Fruit fly (Drosophila melanogaster): ENCODE data around the gene Svip.
A peak's percentile ranks its signal among the peaks of the same experiment; 100 is the strongest.

The Svip gene

dm6 chr3L:9383345-9384075, 24.7 kb downstream of the Svip start, which contains the start of gene Hsp27 (continued):
- peak; percentile 98 for TF ChIP-seq Hr3 (GFP tag; optimal IDR thresholded peaks at IDR 0.05)
- TF ChIP-seq CG16815 (GFP tag; optimal IDR thresholded peaks at IDR 0.05), result peak; percentile 97
- peak; percentile 97 for TF ChIP-seq salm (tag; optimal IDR thresholded peaks at IDR 0.05)
- TF ChIP-seq hb (GFP tag; IDR thresholded peaks at IDR 0.05; ENCODE audit: partially characterized antibody), result no peak
- peak in 1 of 3 experiments; percentile 94 for TF ChIP-seq Stat92E (GFP tag; optimal IDR thresholded peaks at IDR 0.05)
- TF ChIP-seq CG7745 (tag; optimal IDR thresholded peaks at IDR 0.05), result peak; percentile 70
- TF ChIP-seq Ssrp (tag; optimal IDR thresholded peaks at IDR 0.05), result peak; percentile 98
- peak; percentile 96 for TF ChIP-seq zfh2 (GFP tag; optimal IDR thresholded peaks at IDR 0.05)
- TF ChIP-seq dysf (GFP tag; IDR thresholded peaks at IDR 0.05), result peak; percentile 99
- TF ChIP-seq z (GFP tag; IDR thresholded peaks at IDR 0.05), result peak; percentile 78; the same call in 2 of the 3 replicates
- TF ChIP-seq fru (optimal IDR thresholded peaks at IDR 0.05), result no peak
- TF ChIP-seq CG8478 (optimal IDR thresholded peaks at IDR 0.05), result peak; percentile 27
- peak; percentile 92 for TF ChIP-seq CG12104 (GFP tag; optimal IDR thresholded peaks at IDR 0.05)
- peak; percentile 93 for TF ChIP-seq Dip3 (GFP tag; optimal IDR thresholded peaks at IDR 0.05)
- TF ChIP-seq inv (GFP tag; IDR thresholded peaks at IDR 0.05; ENCODE audit: partially characterized antibody), result no peak
- TF ChIP-seq gcm (GFP tag; optimal IDR thresholded peaks at IDR 0.05), result peak; percentile 97
- peak; percentile 99 for TF ChIP-seq ems (GFP tag; optimal IDR thresholded peaks at IDR 0.05)
- TF ChIP-seq pzg (GFP tag; optimal IDR thresholded peaks at IDR 0.05), result peak; percentile 25
- TF ChIP-seq Ptx1 (GFP tag; IDR thresholded peaks at IDR 0.05), result peak; percentile 99
- TF ChIP-seq gt (GFP tag; IDR thresholded peaks at IDR 0.05), result peak; percentile 97
- no peak for TF ChIP-seq sc (optimal IDR thresholded peaks at IDR 0.05)
- TF ChIP-seq sc (GFP tag; optimal IDR thresholded peaks at IDR 0.05), result peak; percentile 98
- TF ChIP-seq run (tag; optimal IDR thresholded peaks at IDR 0.05), result peak; percentile 95
- peak; percentile 98 for TF ChIP-seq CG2678 (tag; optimal IDR thresholded peaks at IDR 0.05)
- peak in 1 of 2 experiments; percentile 27 for TF ChIP-seq insv (GFP tag; optimal IDR thresholded peaks at IDR 0.05)
- TF ChIP-seq CG18262 (tag; optimal IDR thresholded peaks at IDR 0.05), result peak; percentile 99
- peak; percentile 74 for TF ChIP-seq CG33557 (GFP tag; optimal IDR thresholded peaks at IDR 0.05)
- peak; percentile 100 for TF ChIP-seq Drgx (GFP tag; IDR thresholded peaks at IDR 0.05)
- peak; percentile 98 for TF ChIP-seq CG18599 (GFP tag; optimal IDR thresholded peaks at IDR 0.05)
- peak; percentile 99 for TF ChIP-seq ci (GFP tag; IDR thresholded peaks at IDR 0.05)
- TF ChIP-seq D19B (GFP tag; optimal IDR thresholded peaks at IDR 0.05), result peak; percentile 90
- TF ChIP-seq CG15073 (GFP tag; optimal IDR thresholded peaks at IDR 0.05), result peak; percentile 85
- peak; percentile 94 for TF ChIP-seq schlank (tag; optimal IDR thresholded peaks at IDR 0.05)
- TF ChIP-seq sisA (GFP tag; IDR thresholded peaks at IDR 0.05), result peak; percentile 99
- peak; percentile 33; the same call in 1 of the 2 replicates for TF ChIP-seq CG42726 (GFP tag; IDR thresholded peaks at IDR 0.05; ENCODE audit: partially characterized antibody)
- TF ChIP-seq CG31388 (GFP tag; optimal IDR thresholded peaks at IDR 0.05), result peak; percentile 96
- peak; percentile 83 for TF ChIP-seq CHES-1-like (GFP tag; optimal IDR thresholded peaks at IDR 0.05)
- TF ChIP-seq Oli (tag; optimal IDR thresholded peaks at IDR 0.05), result peak; percentile 99
- peak; percentile 24 for TF ChIP-seq pfk (GFP tag; optimal IDR thresholded peaks at IDR 0.05)
- TF ChIP-seq bcd (GFP tag; optimal IDR thresholded peaks at IDR 0.05), result peak; percentile 99
- peak; percentile 93 for TF ChIP-seq CG10431 (GFP tag; optimal IDR thresholded peaks at IDR 0.05)
- no peak for TF ChIP-seq ato (GFP tag; IDR thresholded peaks at IDR 0.05; ENCODE audit: partially characterized antibody)
- TF ChIP-seq CG15696 (tag; optimal IDR thresholded peaks at IDR 0.05), result peak; percentile 79
- TF ChIP-seq D (optimal IDR thresholded peaks at IDR 0.05), result no peak
- TF ChIP-seq D (GFP tag; optimal IDR thresholded peaks at IDR 0.05), result peak; percentile 98
- peak; percentile 98 for TF ChIP-seq tin (GFP tag; optimal IDR thresholded peaks at IDR 0.05)
- TF ChIP-seq CG4854 (GFP tag; optimal IDR thresholded peaks at IDR 0.05), result peak; percentile 96
- peak; percentile 92 for TF ChIP-seq GATAe (GFP tag; conservative IDR thresholded peaks at IDR 0.05)
- TF ChIP-seq pros (GFP tag; optimal IDR thresholded peaks at IDR 0.05), result no peak
- peak; percentile 92 for TF ChIP-seq CG9437 (GFP tag; optimal IDR thresholded peaks at IDR 0.05)
